Fruit fly (Drosophila melanogaster) S2 (cell line): ENCODE measurements around the gene RNF220.

Source experiments
- CG8478 ChIP-seq: fragments of >200 bp; optimal IDR thresholded peaks from 2 replicates; lab custom pipeline; 2018
- CTCF ChIP-seq, 2 experiments: fragments of >200 bp; optimal IDR thresholded peaks; 2 replicates each; lab custom pipeline; 2018

- TF ChIP-seq CG8478 (lab: Kevin White, UChicago) (no peak), CTCF (optimal IDR thresholded peaks at IDR 0.05; lab: Kevin White, UChicago) (no peak)
These were observed 22.7 kb upstream of the RNF220 start, which contains the start of gene CG31139 for dm6 chr3R:22748956-22749355.
